Fruit fly (Drosophila melanogaster): ENCODE results near the gene Nmd3.

Nmd3 gene

DNA sequence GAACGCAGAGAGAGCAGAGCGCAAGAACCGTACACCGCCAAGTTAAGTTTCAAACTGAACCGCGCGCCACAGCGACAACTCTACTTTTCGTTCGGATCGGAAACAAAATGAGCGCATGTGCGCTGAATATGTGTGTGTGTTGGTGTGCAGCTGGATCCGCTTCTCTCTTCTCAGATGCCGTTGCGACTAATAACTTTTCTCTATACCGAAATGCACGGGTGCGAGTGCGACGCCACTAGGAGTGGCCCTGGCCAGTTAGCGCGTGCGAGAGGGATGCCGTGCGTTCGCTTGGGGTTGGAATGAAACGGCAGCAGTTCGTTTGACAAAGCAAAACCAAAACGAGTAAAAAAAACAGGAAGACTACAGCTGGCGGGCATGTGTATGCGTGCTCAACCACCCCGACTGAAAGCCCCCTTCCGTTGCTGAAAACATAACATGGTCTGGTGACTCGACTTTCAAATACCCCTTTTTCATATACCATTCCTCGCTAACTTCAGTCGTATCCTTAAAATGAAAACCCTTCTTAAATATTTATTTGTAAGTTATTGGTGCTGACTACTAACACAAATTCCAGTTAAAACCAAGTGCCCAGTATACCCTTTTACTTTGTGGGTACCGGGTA lies 47.5 kb downstream of the Nmd3 start (continued):
- TF ChIP-seq Oli (tag; optimal IDR thresholded peaks at IDR 0.05) (peak; percentile 100), CG14050 (GFP tag; IDR thresholded peaks at IDR 0.05) (peak; percentile 100), dm (GFP tag; optimal IDR thresholded peaks at IDR 0.05) (peak; percentile 100), tup (GFP tag; optimal IDR thresholded peaks at IDR 0.05) (peak; percentile 100), chm (GFP tag; IDR thresholded peaks at IDR 0.05) (peak; percentile 100), kni (GFP tag; optimal IDR thresholded peaks at IDR 0.05) (peak; percentile 99), so (GFP tag; IDR thresholded peaks at IDR 0.05) (peak; percentile 100), psq (GFP tag; optimal IDR thresholded peaks at IDR 0.05) (peak; percentile 98), CG10431 (GFP tag; optimal IDR thresholded peaks at IDR 0.05) (peak; percentile 99), chinmo (GFP tag; IDR thresholded peaks at IDR 0.05; ENCODE audit: partially characterized antibody) (peak; percentile 97; the same call in 3 of the 4 replicates), CG9817 (tag; optimal IDR thresholded peaks at IDR 0.05) (peak; percentile 100), CG1529 (GFP tag; optimal IDR thresholded peaks at IDR 0.05) (peak; percentile 100), pita (GFP tag; optimal IDR thresholded peaks at IDR 0.05) (no peak), dan (GFP tag; IDR thresholded peaks at IDR 0.05) (peak; percentile 100), CG4854 (GFP tag; optimal IDR thresholded peaks at IDR 0.05) (peak; percentile 100), Meics (GFP tag; optimal IDR thresholded peaks at IDR 0.05) (peak; percentile 99), salm (tag; optimal IDR thresholded peaks at IDR 0.05) (peak; percentile 99), scrt (GFP tag; optimal IDR thresholded peaks at IDR 0.05) (peak; percentile 99), CG11093 (GFP tag; IDR thresholded peaks at IDR 0.05) (peak; percentile 100), CG34224 (GFP tag; IDR thresholded peaks at IDR 0.05; ENCODE audit: partially characterized antibody) (no peak; the same call in 2 of the 3 replicates), Rx (GFP tag; IDR thresholded peaks at IDR 0.05) (peak; percentile 100), Mes4 (GFP tag; optimal IDR thresholded peaks at IDR 0.05) (peak; percentile 100), tx (GFP tag; optimal IDR thresholded peaks at IDR 0.05) (peak; percentile 100), Dek (tag; optimal IDR thresholded peaks at IDR 0.05) (peak; percentile 100), repo (GFP tag; optimal IDR thresholded peaks at IDR 0.05) (peak; percentile 100), Sox100B (GFP tag; optimal IDR thresholded peaks at IDR 0.05) (peak; percentile 99), lab (GFP tag; optimal IDR thresholded peaks at IDR 0.05) (peak; percentile 100), CG6813 (GFP tag; optimal IDR thresholded peaks at IDR 0.05) (peak; percentile 100), HLH54F (GFP tag; optimal IDR thresholded peaks at IDR 0.05) (peak; percentile 100), ken (GFP tag; IDR thresholded peaks at IDR 0.05) (peak; percentile 100), CG9727 (GFP tag; optimal IDR thresholded peaks at IDR 0.05) (peak; percentile 100), slbo (GFP tag; IDR thresholded peaks at IDR 0.05) (peak; percentile 100), Hey (tag; optimal IDR thresholded peaks at IDR 0.05) (peak; percentile 99), sim (GFP tag; IDR thresholded peaks at IDR 0.05) (peak; percentile 100), CG12219 (GFP tag; optimal IDR thresholded peaks at IDR 0.05) (peak; percentile 100), amos (GFP tag; IDR thresholded peaks at IDR 0.05; ENCODE audit: partially characterized antibody) (no peak), CG10147 (GFP tag; optimal IDR thresholded peaks at IDR 0.05) (peak; percentile 100), CG31365 (tag; optimal IDR thresholded peaks at IDR 0.05) (peak; percentile 96), ranshi (GFP tag; IDR thresholded peaks at IDR 0.05) (peak; percentile 100), E2f1 (GFP tag; IDR thresholded peaks at IDR 0.05) (peak; percentile 100), emc (GFP tag; optimal IDR thresholded peaks at IDR 0.05) (peak; percentile 100), CG33213 (GFP tag; optimal IDR thresholded peaks at IDR 0.05) (peak; percentile 100), Hand (GFP tag; optimal IDR thresholded peaks at IDR 0.05) (peak; percentile 99), Mad (GFP tag; optimal IDR thresholded peaks at IDR 0.05) (peak; percentile 100), Fer1 (GFP tag; optimal IDR thresholded peaks at IDR 0.05) (peak; percentile 100), nerfin-2 (GFP tag; IDR thresholded peaks at IDR 0.05; ENCODE audit: partially characterized antibody) (no peak), ac (GFP tag; optimal IDR thresholded peaks at IDR 0.05) (peak; percentile 100), CG34422 (GFP tag; IDR thresholded peaks at IDR 0.05) (peak; percentile 100), NK7.1 (GFP tag; optimal IDR thresholded peaks at IDR 0.05) (peak; percentile 100)

All from whole organism, embryonic.